Worm (Caenorhabditis elegans): ENCODE data around the gene tsp-20.

ce11 chrX:12073764-12074163 is 39.9 kb upstream of the tsp-20 start, which contains the start of gene tmem-145:
- no peak for TF ChIP-seq aly-1 (tag; optimal IDR thresholded peaks at IDR 0.05)
- no peak for TF ChIP-seq tra-4 (tag; optimal IDR thresholded peaks at IDR 0.05)
- no peak for TF ChIP-seq sea-1 (GFP tag; conservative IDR thresholded peaks at IDR 0.05)
- no peak for TF ChIP-seq pes-1 (GFP tag; IDR thresholded peaks at IDR 0.05)
- TF ChIP-seq ceh-13 (GFP tag; optimal IDR thresholded peaks at IDR 0.05), result no peak
- TF ChIP-seq ama-1 (optimal IDR thresholded peaks at IDR 0.05), result no peak
- no peak for TF ChIP-seq hmg-4 (GFP tag; optimal IDR thresholded peaks at IDR 0.05)
